Worm (Caenorhabditis elegans) whole organism, L1 larva: ENCODE results near the gene C14A4.6.

Source experiments
- C04F5.9 ChIP-seq: sonication (generic microtip); optimal IDR thresholded peaks from 2 replicates; lab custom pipeline; 2016; ENCODE audit warnings: missing genetic modification characterization, missing compliant biosample characterization
- F16B12.6 ChIP-seq: fragments of 150-350 bp; optimal IDR thresholded peaks from 2 replicates; lab custom pipeline; 2014; ENCODE audit warnings: missing biosample characterization, missing genetic modification characterization
- Y116A8C.19 ChIP-seq: sonication (generic microtip); optimal IDR thresholded peaks from 2 replicates; lab custom pipeline; 2016; ENCODE audit warnings: missing compliant biosample characterization, missing genetic modification characterization, borderline replicate concordance
- alr-1 ChIP-seq: fragments of 200-800 bp; sonication (Bioruptor generic); optimal IDR thresholded peaks from 2 replicates; lab custom pipeline; 2018; ENCODE audit warnings: borderline replicate concordance, mild to moderate bottlenecking, missing genetic modification characterization, missing compliant biosample characterization
- aly-2 ChIP-seq: fragments of 150-350 bp; optimal IDR thresholded peaks from 2 replicates; lab custom pipeline; 2014; ENCODE audit warnings: missing biosample characterization, missing genetic modification characterization
- ama-1 ChIP-seq: fragments of 150-350 bp; optimal IDR thresholded peaks from 2 replicates; lab custom pipeline; 2014
- ces-1 ChIP-seq: fragments of 150-350 bp; optimal IDR thresholded peaks from 2 replicates; lab custom pipeline; 2014; ENCODE audit warnings: missing biosample characterization, missing genetic modification reagents, missing genetic modification characterization
- dpl-1 ChIP-seq, 3 experiments: fragments of 150-350 bp in 2 of 3; sonication (generic microtip) in 1 of 3; optimal IDR thresholded peaks; 2 replicates each; lab custom pipeline; 2014 to 2017; ENCODE audit warnings: missing biosample characterization in 3 of 3, missing genetic modification characterization in 3 of 3, missing genetic modification reagents in 3 of 3
- dsc-1 ChIP-seq: sonication (generic microtip); optimal IDR thresholded peaks from 2 replicates; lab custom pipeline; 2016; ENCODE audit warnings: mild to moderate bottlenecking, missing genetic modification characterization, missing compliant biosample characterization
- efl-3 ChIP-seq: fragments of 200-800 bp; sonication (Bioruptor generic); optimal IDR thresholded peaks from 2 replicates; lab custom pipeline; 2018; ENCODE audit warnings: mild to moderate bottlenecking, missing genetic modification characterization, missing compliant biosample characterization
- egl-13 ChIP-seq: sonication (generic microtip); optimal IDR thresholded peaks from 2 replicates; lab custom pipeline; 2016; ENCODE audit warnings: missing genotype, missing genetic modification reagents, missing genetic modification characterization, missing compliant biosample characterization
- elt-2 ChIP-seq: sonication (generic microtip); optimal IDR thresholded peaks from 2 replicates; lab custom pipeline; 2016; ENCODE audit warnings: missing genetic modification characterization, mild to moderate bottlenecking, inconsistent platforms, missing compliant biosample characterization, missing genetic modification reagents
- elt-3 ChIP-seq, 6 experiments: fragments of 150-350 bp in 1 of 6; sonication (generic microtip); optimal IDR thresholded peaks; 2 replicates each; lab custom pipeline; 2017 to 2018; ENCODE audit warnings: missing biosample characterization in 6 of 6, missing genetic modification characterization in 6 of 6, inconsistent platforms in 1 of 6
- ets-5 ChIP-seq: fragments of 200-800 bp; sonication (Bioruptor generic); IDR thresholded peaks from 2 replicates; pipeline ENCODE4 v1.3.6; 2022; ENCODE audit warnings: missing genetic modification characterization, missing compliant biosample characterization
- fkh-10 ChIP-seq: sonication (generic microtip); optimal IDR thresholded peaks from 2 replicates; lab custom pipeline; 2017; ENCODE audit warnings: missing biosample characterization, missing genetic modification reagents, missing genetic modification characterization
- fos-1 ChIP-seq: fragments of 150-350 bp; optimal IDR thresholded peaks from 2 replicates; lab custom pipeline; 2014; ENCODE audit warnings: missing biosample characterization, missing genetic modification characterization
- grh-1 ChIP-seq: fragments of 200-800 bp; sonication (Bioruptor generic); IDR thresholded peaks from 2 replicates; pipeline ENCODE4 v1.3.6; 2022; ENCODE audit warnings: missing genetic modification reagents, missing genetic modification characterization, missing compliant biosample characterization
- hlh-17 ChIP-seq: fragments of 200-800 bp; sonication (Bioruptor generic); optimal IDR thresholded peaks from 2 replicates; lab custom pipeline; 2018; ENCODE audit warnings: missing genetic modification characterization, mild to moderate bottlenecking, missing compliant biosample characterization, moderate library complexity, borderline replicate concordance
- isw-1 ChIP-seq: fragments of 200-800 bp; sonication (Bioruptor generic); IDR thresholded peaks from 2 replicates; pipeline ENCODE4 v1.3.6; 2022; ENCODE audit warnings: missing genetic modification characterization, missing compliant biosample characterization
- lin-14 ChIP-seq: fragments of 200-800 bp; sonication (Bioruptor generic); optimal IDR thresholded peaks from 2 replicates; lab custom pipeline; 2018; ENCODE audit warnings: mild to moderate bottlenecking, missing genetic modification characterization, moderate library complexity, missing compliant biosample characterization
- nhr-12 ChIP-seq: sonication (generic microtip); optimal IDR thresholded peaks from 2 replicates; lab custom pipeline; 2017; ENCODE audit warnings: missing biosample characterization, missing genetic modification characterization
- nhr-47 ChIP-seq: sonication (generic microtip); optimal IDR thresholded peaks from 2 replicates; lab custom pipeline; 2016; ENCODE audit warnings: mild to moderate bottlenecking, missing genetic modification characterization, moderate library complexity, missing compliant biosample characterization
- nhr-71 ChIP-seq: sonication (generic microtip); optimal IDR thresholded peaks from 2 replicates; lab custom pipeline; 2016; ENCODE audit warnings: mild to moderate bottlenecking, missing genetic modification characterization, moderate library complexity, missing compliant biosample characterization
- nhr-85 ChIP-seq: sonication (generic microtip); peaks from one replicate; lab custom pipeline; 2016; ENCODE audit warnings: missing genetic modification characterization, inconsistent platforms, missing compliant biosample characterization
- nhr-90 ChIP-seq: sonication (generic microtip); optimal IDR thresholded peaks from 2 replicates; lab custom pipeline; 2016; ENCODE audit warnings: mild to moderate bottlenecking, missing genetic modification characterization, missing compliant biosample characterization; ENCODE audit not compliant: poor library complexity
- pag-3 ChIP-seq: sonication (generic microtip); optimal IDR thresholded peaks from 2 replicates; lab custom pipeline; 2017; ENCODE audit warnings: missing genetic modification characterization, mild to moderate bottlenecking, missing compliant biosample characterization, antibody characterized with exemption, borderline replicate concordance; ENCODE audit not compliant: insufficient read depth
- pax-3 ChIP-seq: fragments of 200-800 bp; sonication (Bioruptor generic); optimal IDR thresholded peaks from 2 replicates; lab custom pipeline; 2018; ENCODE audit warnings: mild to moderate bottlenecking, missing genetic modification characterization, moderate library complexity, missing compliant biosample characterization
- pqm-1 ChIP-seq: sonication (generic microtip); optimal IDR thresholded peaks from 3 replicates; lab custom pipeline; 2017; ENCODE audit warnings: missing biosample characterization, missing genetic modification characterization
- rnt-1 ChIP-seq: sonication (generic microtip); optimal IDR thresholded peaks from 2 replicates; lab custom pipeline; 2016; ENCODE audit warnings: mild to moderate bottlenecking, missing genetic modification characterization, moderate library complexity, missing compliant biosample characterization
- skn-1 ChIP-seq: fragments of 150-350 bp; optimal IDR thresholded peaks from 2 replicates; lab custom pipeline; 2014; ENCODE audit warnings: missing biosample characterization, missing genetic modification characterization
- sox-4 ChIP-seq: sonication (generic microtip); optimal IDR thresholded peaks from 2 replicates; lab custom pipeline; 2016; ENCODE audit warnings: missing genetic modification characterization, missing compliant biosample characterization
- sup-37 ChIP-seq: fragments of 200-800 bp; sonication (Bioruptor generic); optimal IDR thresholded peaks from 2 replicates; lab custom pipeline; 2018; ENCODE audit warnings: mild to moderate bottlenecking, missing genetic modification characterization, missing compliant biosample characterization
- swsn-7 ChIP-seq: sonication (generic microtip); optimal IDR thresholded peaks from 2 replicates; lab custom pipeline; 2016; ENCODE audit warnings: missing genetic modification characterization, missing compliant biosample characterization
- tbx-2 ChIP-seq: sonication (generic microtip); optimal IDR thresholded peaks from 2 replicates; lab custom pipeline; 2016; ENCODE audit warnings: missing genetic modification characterization, missing compliant biosample characterization
- tlp-1 ChIP-seq: fragments of 150-350 bp; optimal IDR thresholded peaks from 2 replicates; lab custom pipeline; 2014; ENCODE audit warnings: missing biosample characterization, missing genetic modification characterization
- unc-30 ChIP-seq: sonication (generic microtip); optimal IDR thresholded peaks from 2 replicates; lab custom pipeline; 2017; ENCODE audit warnings: missing biosample characterization, missing genetic modification characterization
- unc-98 ChIP-seq: fragments of 200-800 bp; sonication (Bioruptor generic); IDR thresholded peaks from 2 replicates; pipeline ENCODE4 v1.3.6; 2022; ENCODE audit warnings: missing genetic modification characterization, missing compliant biosample characterization
- ztf-11 ChIP-seq, 2 experiments: sonication (generic microtip); optimal IDR thresholded peaks; 2 replicates each; lab custom pipeline; 2016 to 2017; ENCODE audit warnings: missing genetic modification characterization in 2 of 2, missing biosample characterization in 1 of 2, missing compliant biosample characterization in 1 of 2
- ztf-4 ChIP-seq: fragments of 150-350 bp; optimal IDR thresholded peaks from 2 replicates; lab custom pipeline; 2014; ENCODE audit warnings: missing biosample characterization, missing genetic modification characterization

C14A4.6 gene

ce11 chrII:10627086-10627485 lies 32.5 kb upstream of the C14A4.6 start:
- no peak for TF ChIP-seq swsn-7 (tag; lab: Kevin White, UChicago)
- TF ChIP-seq pqm-1 (tag; lab: Kevin White, UChicago), result peak; percentile 11
- no peak for TF ChIP-seq elt-3 (tag; optimal IDR thresholded peaks at IDR 0.05; lab: Kevin White, UChicago)
- TF ChIP-seq lin-14 (GFP tag; lab: Kevin White, UChicago), result peak; percentile 14
- TF ChIP-seq elt-2 (tag; lab: Kevin White, UChicago), result peak; percentile 80
- no peak for TF ChIP-seq Y116A8C.19 (tag; lab: Kevin White, UChicago)

- TF ChIP-seq unc-30 (tag; lab: Kevin White, UChicago), result no peak
- no peak for TF ChIP-seq tlp-1 (tag; lab: Kevin White, UChicago)
- no peak for TF ChIP-seq fos-1 (tag; lab: Kevin White, UChicago)
- no peak for TF ChIP-seq F16B12.6 (tag; lab: Kevin White, UChicago)
- no peak for TF ChIP-seq isw-1
- no peak for TF ChIP-seq sox-4 (tag; lab: Kevin White, UChicago)
- TF ChIP-seq nhr-90 (tag; lab: Kevin White, UChicago), result no peak
- no peak for TF ChIP-seq ama-1
These were observed 27.4 kb upstream of the C14A4.6 start, which contains the start of gene cutl-9 for ce11 chrII:10621965-10622364. TSS of gene cutl-9 (plus strand) at chrII:10622265.

ce11 chrII:10618157-10618556 lies 23.6 kb upstream of the C14A4.6 start, which contains the start of gene C14A4.13:
TSS of gene C14A4.13 (plus strand) at chrII:10618457.
- TF ChIP-seq sox-4 (tag; lab: Kevin White, UChicago) (no peak), dsc-1 (tag; lab: Kevin White, UChicago) (no peak), elt-2 (tag; lab: Kevin White, UChicago) (no peak), Y116A8C.19 (tag; lab: Kevin White, UChicago) (no peak), ets-5 (no peak), nhr-47 (tag; lab: Kevin White, UChicago) (no peak), egl-13 (no peak), sup-37 (GFP tag; lab: Kevin White, UChicago) (no peak), tbx-2 (no peak), rnt-1 (tag; lab: Kevin White, UChicago) (no peak), unc-98 (no peak), ztf-11 (tag; optimal IDR thresholded peaks at IDR 0.05; lab: Kevin White, UChicago) (no peak), fkh-10 (no peak)

DNA sequence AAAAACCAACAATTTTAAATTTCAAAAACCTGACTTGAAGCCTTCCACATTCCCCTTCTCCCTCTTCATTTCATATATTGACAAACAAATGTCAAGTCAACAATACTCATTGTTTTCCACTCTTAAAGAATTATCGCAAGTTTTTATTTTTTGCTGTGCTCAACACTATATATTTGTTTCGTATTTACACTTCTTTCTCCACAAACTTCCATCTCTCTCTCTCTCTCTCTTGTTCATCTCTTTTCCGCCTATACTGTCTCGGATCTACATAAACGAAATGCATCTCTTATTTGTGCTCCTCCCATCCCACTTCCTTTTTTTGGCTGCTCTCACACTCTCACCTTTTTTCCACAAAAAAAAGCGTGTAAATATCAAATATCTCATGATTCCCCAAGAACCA lies 18.2 kb upstream of the C14A4.6 start, which contains the start of gene C14A4.12:
Gene C14A4.12 (plus strand): TSS at position 301 of the 400 bp plus-strand sequence.
- TF ChIP-seq ztf-11 (tag; optimal IDR thresholded peaks at IDR 0.05; lab: Kevin White, UChicago), result no peak
- TF ChIP-seq ces-1 (GFP tag; lab: Kevin White, UChicago), result no peak
- TF ChIP-seq grh-1 (GFP tag; lab: Robert Waterston, UW), result no peak
- no peak for TF ChIP-seq F16B12.6 (tag; lab: Kevin White, UChicago)
- TF ChIP-seq alr-1 (tag; lab: Kevin White, UChicago), result no peak
- no peak for TF ChIP-seq dpl-1 (GFP tag; optimal IDR thresholded peaks at IDR 0.05; lab: Kevin White, UChicago)
- TF ChIP-seq C04F5.9, result no peak
- no peak for TF ChIP-seq skn-1 (tag; lab: Kevin White, UChicago)
- TF ChIP-seq ztf-4, result no peak
- no peak for TF ChIP-seq aly-2 (tag; lab: Kevin White, UChicago)
- TF ChIP-seq efl-3 (GFP tag; lab: Kevin White, UChicago), result no peak
- TF ChIP-seq pax-3 (tag; lab: Kevin White, UChicago), result no peak
- no peak for TF ChIP-seq nhr-12 (tag; lab: Kevin White, UChicago)
- no peak for TF ChIP-seq pag-3 (tag; lab: Kevin White, UChicago)
- no peak for TF ChIP-seq nhr-71 (tag; lab: Kevin White, UChicago)
- TF ChIP-seq Y116A8C.19 (tag; lab: Kevin White, UChicago), result no peak
- TF ChIP-seq nhr-85 (tag; lab: Kevin White, UChicago), result no peak
- TF ChIP-seq hlh-17, result no peak
- TF ChIP-seq ama-1, result no peak
